Fruit fly (Drosophila melanogaster): ENCODE data around the gene Act5C.

The Act5C gene

DNA sequence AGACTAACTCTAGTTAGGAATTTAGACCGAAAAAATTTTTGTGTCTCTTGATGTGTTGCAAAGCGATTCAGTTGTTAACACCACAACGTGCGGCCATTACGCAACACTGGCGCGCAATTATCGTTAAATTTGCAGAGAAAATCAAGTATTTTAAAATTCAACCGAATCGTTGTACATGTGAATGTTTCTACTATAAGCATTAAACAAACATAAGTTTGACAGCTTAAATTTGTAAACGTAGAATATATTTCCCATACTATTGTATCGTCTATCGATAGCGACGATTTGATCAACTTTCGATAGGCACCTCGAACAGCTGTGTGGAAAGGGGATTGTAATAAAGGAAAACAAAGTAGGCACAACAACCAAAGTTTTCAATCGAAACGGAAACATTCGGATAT lies 21.1 kb upstream of the Act5C start, which contains the start of the genes Usp30 and CG16721 (continued):
- TF ChIP-seq CG7963 (GFP tag; IDR thresholded peaks at IDR 0.05; ENCODE audit: partially characterized antibody): no peak
- peak; percentile 84 for TF ChIP-seq sna (GFP tag; IDR thresholded peaks at IDR 0.05; ENCODE audit: partially characterized antibody)
- TF ChIP-seq pho (GFP tag; optimal IDR thresholded peaks at IDR 0.05): peak; percentile 39
- TF ChIP-seq Pdp1 (GFP tag; optimal IDR thresholded peaks at IDR 0.05): peak; percentile 2 to 87
- TF ChIP-seq nerfin-1 (tag; optimal IDR thresholded peaks at IDR 0.05): peak; percentile 1
- TF ChIP-seq ham (GFP tag; IDR thresholded peaks at IDR 0.05): no peak
- peak; percentile 68 for TF ChIP-seq Rfx (GFP tag; IDR thresholded peaks at IDR 0.05)
- TF ChIP-seq gsb-n (tag; optimal IDR thresholded peaks at IDR 0.05): no peak
- peak; percentile 66; the same call in 1 of the 2 replicates for TF ChIP-seq tna (GFP tag; IDR thresholded peaks at IDR 0.05; ENCODE audit: partially characterized antibody)
- peak; percentile 74 for TF ChIP-seq Ets97D (GFP tag; optimal IDR thresholded peaks at IDR 0.05)
- peak; percentile 50 for TF ChIP-seq bab2 (GFP tag; optimal IDR thresholded peaks at IDR 0.05)
- TF ChIP-seq fd3F (GFP tag; optimal IDR thresholded peaks at IDR 0.05): peak; percentile 17
- TF ChIP-seq CG15011 (GFP tag; optimal IDR thresholded peaks at IDR 0.05): no peak
- TF ChIP-seq twi (tag; optimal IDR thresholded peaks at IDR 0.05): no peak
- TF ChIP-seq Sry-δ (GFP tag; optimal IDR thresholded peaks at IDR 0.05): peak; percentile 75
- 0 out of 2 replicates have a peak, but pooled peaks have one; percentile 32 for TF ChIP-seq Xrp1 (GFP tag; IDR thresholded peaks at IDR 0.05)
- TF ChIP-seq ewg (GFP tag; optimal IDR thresholded peaks at IDR 0.05): no peak
- peak; percentile 60 for TF ChIP-seq B-H2 (GFP tag; optimal IDR thresholded peaks at IDR 0.05)
- TF ChIP-seq Dip3 (GFP tag; optimal IDR thresholded peaks at IDR 0.05): peak; percentile 58
- TF ChIP-seq CG15269 (tag; optimal IDR thresholded peaks at IDR 0.05): peak; percentile 30
- TF ChIP-seq CG2678 (tag; optimal IDR thresholded peaks at IDR 0.05): no peak
- peak; percentile 44 for TF ChIP-seq NFAT (GFP tag; IDR thresholded peaks at IDR 0.05)
- TF ChIP-seq CG6765 (GFP tag; optimal IDR thresholded peaks at IDR 0.05): peak; percentile 8
- no peak for TF ChIP-seq Spps (tag; optimal IDR thresholded peaks at IDR 0.05)
- no peak for TF ChIP-seq CG5245 (GFP tag; optimal IDR thresholded peaks at IDR 0.05)
- TF ChIP-seq Hr51 (GFP tag; optimal IDR thresholded peaks at IDR 0.05): peak in 1 of 2 experiments; percentile 7
- TF ChIP-seq ato (GFP tag; IDR thresholded peaks at IDR 0.05; ENCODE audit: partially characterized antibody): peak; percentile 60
- TF ChIP-seq mirr (GFP tag; optimal IDR thresholded peaks at IDR 0.05): peak; percentile 43
- peak; percentile 34 for TF ChIP-seq gfzf (GFP tag; optimal IDR thresholded peaks at IDR 0.05)
- TF ChIP-seq rib (GFP tag; IDR thresholded peaks at IDR 0.05): no peak
- peak; percentile 51; the same call in 2 of the 3 replicates for TF ChIP-seq Dbx (GFP tag; IDR thresholded peaks at IDR 0.05)
- no peak for TF ChIP-seq kah (GFP tag; optimal IDR thresholded peaks at IDR 0.05)
- peak; percentile 13 for TF ChIP-seq nmo (GFP tag; optimal IDR thresholded peaks at IDR 0.05)
- TF ChIP-seq Hey (tag; optimal IDR thresholded peaks at IDR 0.05): no peak
- TF ChIP-seq CG2120 (GFP tag; optimal IDR thresholded peaks at IDR 0.05): peak; percentile 82
- no peak for TF ChIP-seq crol (GFP tag; IDR thresholded peaks at IDR 0.05)
- TF ChIP-seq CG17385 (GFP tag; optimal IDR thresholded peaks at IDR 0.05): no peak
- TF ChIP-seq amos (GFP tag; IDR thresholded peaks at IDR 0.05; ENCODE audit: partially characterized antibody): peak; percentile 67
- peak; percentile 13 for TF ChIP-seq CG4328 (GFP tag; optimal IDR thresholded peaks at IDR 0.05)
- TF ChIP-seq Drgx (GFP tag; IDR thresholded peaks at IDR 0.05): no peak
- TF ChIP-seq CG10462 (GFP tag; optimal IDR thresholded peaks at IDR 0.05): peak; percentile 0
- TF ChIP-seq pzg (GFP tag; optimal IDR thresholded peaks at IDR 0.05): peak; percentile 80
- peak; percentile 38 for TF ChIP-seq Bteb2 (GFP tag; optimal IDR thresholded peaks at IDR 0.05)
- TF ChIP-seq MBD-R2 (GFP tag; IDR thresholded peaks at IDR 0.05): peak; percentile 73
- no peak for TF ChIP-seq cwo (GFP tag; optimal IDR thresholded peaks at IDR 0.05)
- peak; percentile 47; the same call in 1 of the 3 replicates for TF ChIP-seq zen2 (GFP tag; IDR thresholded peaks at IDR 0.05; ENCODE audit: partially characterized antibody)
- no peak for TF ChIP-seq CG11093 (GFP tag; IDR thresholded peaks at IDR 0.05)
- no peak for TF ChIP-seq exex (tag; optimal IDR thresholded peaks at IDR 0.05)
- TF ChIP-seq scrt (GFP tag; optimal IDR thresholded peaks at IDR 0.05): no peak
- peak; percentile 24; the same call in 1 of the 2 replicates for TF ChIP-seq CG17328 (GFP tag; IDR thresholded peaks at IDR 0.05)

All from whole organism, embryonic.